Worm (Caenorhabditis elegans) whole organism, mixed stage, embryonic: ENCODE data around the gene srw-19.

Experiments used
- M03D4.4 ChIP-seq: sonication (generic microtip); optimal IDR thresholded peaks from 2 replicates; lab custom pipeline; 2017; ENCODE audit warnings: mild to moderate bottlenecking, missing genetic modification characterization, missing compliant biosample characterization
- bed-3 ChIP-seq: fragments of 200-800 bp; sonication (Bioruptor generic); optimal IDR thresholded peaks from 3 replicates; lab custom pipeline; 2018; ENCODE audit warnings: mild to moderate bottlenecking, missing genetic modification characterization, moderate library complexity, missing compliant biosample characterization
- blmp-1 ChIP-seq: fragments of 150-350 bp; optimal IDR thresholded peaks from 2 replicates; lab custom pipeline; 2014; ENCODE audit warnings: missing biosample characterization, missing genetic modification characterization
- ceh-43 ChIP-seq: fragments of 200-800 bp; sonication (Bioruptor generic); optimal IDR thresholded peaks from 2 replicates; lab custom pipeline; 2018; ENCODE audit warnings: mild to moderate bottlenecking, missing genetic modification characterization, moderate library complexity, missing compliant biosample characterization
- ceh-83 ChIP-seq: fragments of 200-800 bp; sonication (Bioruptor generic); optimal IDR thresholded peaks from 2 replicates; lab custom pipeline; 2018; ENCODE audit warnings: mild to moderate bottlenecking, missing genetic modification characterization, missing compliant biosample characterization
- ces-1 ChIP-seq: fragments of 150-350 bp; optimal IDR thresholded peaks from 2 replicates; lab custom pipeline; 2014; ENCODE audit warnings: missing biosample characterization, missing genetic modification reagents, missing genetic modification characterization
- cnd-1 ChIP-seq: fragments of 200-800 bp; sonication (Bioruptor generic); optimal IDR thresholded peaks from 2 replicates; lab custom pipeline; 2018; ENCODE audit warnings: mild to moderate bottlenecking, missing genetic modification characterization, missing compliant biosample characterization
- drap-1 ChIP-seq: fragments of 200-800 bp; sonication (Bioruptor generic); optimal IDR thresholded peaks from 3 replicates; lab custom pipeline; 2018; ENCODE audit warnings: mild to moderate bottlenecking, missing genetic modification characterization, missing compliant biosample characterization
- elt-1 ChIP-seq: sonication (generic microtip); optimal IDR thresholded peaks from 2 replicates; lab custom pipeline; 2017; ENCODE audit warnings: missing genetic modification characterization, mild to moderate bottlenecking, missing compliant biosample characterization, antibody characterized with exemption, moderate library complexity, borderline replicate concordance; ENCODE audit not compliant: insufficient read depth
- elt-3 ChIP-seq: fragments of 150-350 bp; optimal IDR thresholded peaks from 2 replicates; lab custom pipeline; 2014; ENCODE audit warnings: missing biosample characterization, missing genetic modification characterization
- flh-1 ChIP-seq: fragments of 200-800 bp; sonication (Bioruptor generic); optimal IDR thresholded peaks from 2 replicates; lab custom pipeline; 2018; ENCODE audit warnings: mild to moderate bottlenecking, missing genetic modification characterization, moderate library complexity, missing compliant biosample characterization
- ham-2 ChIP-seq: fragments of 200-800 bp; sonication (Bioruptor generic); optimal IDR thresholded peaks from 2 replicates; lab custom pipeline; 2018; ENCODE audit warnings: mild to moderate bottlenecking, missing genetic modification characterization, missing compliant biosample characterization
- hlh-1 ChIP-seq: fragments of 150-350 bp; optimal IDR thresholded peaks from 2 replicates; lab custom pipeline; 2014; ENCODE audit warnings: missing biosample characterization, missing genetic modification reagents, missing genetic modification characterization
- lin-13 ChIP-seq: fragments of 150-350 bp; optimal IDR thresholded peaks from 2 replicates; lab custom pipeline; 2014; ENCODE audit warnings: missing biosample characterization, missing genetic modification characterization
- lin-32 ChIP-seq: fragments of 200-800 bp; sonication (Bioruptor generic); optimal IDR thresholded peaks from 2 replicates; lab custom pipeline; 2018; ENCODE audit warnings: mild to moderate bottlenecking, missing genetic modification characterization, missing compliant biosample characterization
- lsy-2 ChIP-seq: fragments of 150-350 bp; optimal IDR thresholded peaks from 2 replicates; lab custom pipeline; 2014; ENCODE audit warnings: missing biosample characterization, missing genetic modification characterization
- mab-5 ChIP-seq: fragments of 150-350 bp; optimal IDR thresholded peaks from 2 replicates; lab custom pipeline; 2014; ENCODE audit warnings: missing biosample characterization, missing genetic modification characterization
- mls-2 ChIP-seq: sonication (generic microtip); optimal IDR thresholded peaks from 2 replicates; lab custom pipeline; 2016; ENCODE audit warnings: mild to moderate bottlenecking, missing genetic modification characterization, moderate library complexity, missing compliant biosample characterization
- nhr-12 ChIP-seq: fragments of 150-350 bp; optimal IDR thresholded peaks from 2 replicates; lab custom pipeline; 2014; ENCODE audit warnings: missing biosample characterization, missing genetic modification characterization
- nhr-2 ChIP-seq: fragments of 150-350 bp; optimal IDR thresholded peaks from 2 replicates; lab custom pipeline; 2014; ENCODE audit warnings: missing biosample characterization, missing genetic modification characterization
- nhr-237 ChIP-seq: fragments of 150-350 bp; optimal IDR thresholded peaks from 2 replicates; lab custom pipeline; 2014; ENCODE audit warnings: missing biosample characterization, missing genetic modification characterization
- nhr-28 ChIP-seq: fragments of 150-350 bp; optimal IDR thresholded peaks from 2 replicates; lab custom pipeline; 2014; ENCODE audit warnings: missing biosample characterization, missing genetic modification characterization
- nhr-76 ChIP-seq: sonication (generic microtip); optimal IDR thresholded peaks from 2 replicates; lab custom pipeline; 2017; ENCODE audit warnings: missing biosample characterization, missing genetic modification characterization
- pha-4 ChIP-seq: fragments of 150-350 bp; optimal IDR thresholded peaks from 2 replicates; lab custom pipeline; 2018; ENCODE audit warnings: missing biosample characterization, missing genetic modification reagents, missing genetic modification characterization
- sem-2 ChIP-seq: fragments of 200-800 bp; sonication (Bioruptor generic); optimal IDR thresholded peaks from 2 replicates; lab custom pipeline; 2018; ENCODE audit warnings: mild to moderate bottlenecking, missing genetic modification characterization, missing compliant biosample characterization
- sptf-1 ChIP-seq: sonication (generic microtip); optimal IDR thresholded peaks from 2 replicates; lab custom pipeline; 2017; ENCODE audit warnings: mild to moderate bottlenecking, missing genetic modification characterization, moderate library complexity, missing compliant biosample characterization
- tbx-8 ChIP-seq: fragments of 200-800 bp; sonication (Bioruptor generic); optimal IDR thresholded peaks from 2 replicates; lab custom pipeline; 2018; ENCODE audit warnings: mild to moderate bottlenecking, missing genetic modification characterization, moderate library complexity, missing compliant biosample characterization
- unc-120 ChIP-seq: sonication (generic microtip); optimal IDR thresholded peaks from 2 replicates; lab custom pipeline; 2017; ENCODE audit warnings: missing genetic modification characterization, missing compliant biosample characterization; ENCODE audit not compliant: poor library complexity, severe bottlenecking
- unc-39 ChIP-seq: fragments of 150-350 bp; optimal IDR thresholded peaks from 2 replicates; lab custom pipeline; 2014; ENCODE audit warnings: missing biosample characterization, missing genetic modification characterization
- unc-62 ChIP-seq: fragments of 150-350 bp; optimal IDR thresholded peaks from 2 replicates; lab custom pipeline; 2014; ENCODE audit warnings: missing biosample characterization, missing genetic modification reagents, missing genetic modification characterization
- zip-8 ChIP-seq: fragments of 150-350 bp; optimal IDR thresholded peaks from 2 replicates; lab custom pipeline; 2014; ENCODE audit warnings: missing biosample characterization, missing genetic modification characterization
- ztf-11 ChIP-seq: fragments of 150-350 bp; optimal IDR thresholded peaks from 2 replicates; lab custom pipeline; 2014; ENCODE audit warnings: missing biosample characterization, missing genetic modification characterization

The srw-19 gene

DNA sequence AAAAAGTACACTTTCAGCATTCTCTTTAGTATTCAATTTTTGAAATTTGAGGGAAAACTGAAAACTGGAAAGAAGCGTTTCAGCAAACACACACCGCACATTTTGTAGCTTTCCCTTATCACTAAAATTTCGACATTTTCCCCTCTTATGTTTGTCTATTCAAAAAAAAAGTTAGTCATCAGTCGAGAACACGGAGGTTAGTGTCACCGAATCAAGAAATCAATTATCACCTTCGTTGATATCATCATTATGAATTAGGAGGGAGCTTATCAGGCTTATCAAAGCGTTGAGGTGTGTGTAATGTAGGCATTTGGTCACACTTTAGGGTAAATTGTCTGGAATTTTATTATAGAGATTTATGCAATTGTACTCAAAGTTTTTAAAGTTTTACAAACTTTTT lies 17.4 kb upstream of the srw-19 start, which contains the start of gene cpr-3:
TSS of gene cpr-3 (minus strand) at position 104 of the 400 bp plus-strand sequence.
- TF ChIP-seq ceh-83 (GFP tag; lab: Kevin White, UChicago) (no peak), mab-5 (tag; lab: Kevin White, UChicago) (no peak), ceh-43 (no peak), pha-4 (no peak), nhr-28 (tag; lab: Kevin White, UChicago) (no peak), unc-39 (tag; lab: Kevin White, UChicago) (no peak), drap-1 (GFP tag; lab: Kevin White, UChicago) (no peak), nhr-237 (no peak), hlh-1 (tag; lab: Kevin White, UChicago) (no peak), nhr-2 (tag; lab: Kevin White, UChicago) (no peak), zip-8 (tag; lab: Kevin White, UChicago) (no peak), lin-13 (tag; lab: Kevin White, UChicago) (no peak)

DNA sequence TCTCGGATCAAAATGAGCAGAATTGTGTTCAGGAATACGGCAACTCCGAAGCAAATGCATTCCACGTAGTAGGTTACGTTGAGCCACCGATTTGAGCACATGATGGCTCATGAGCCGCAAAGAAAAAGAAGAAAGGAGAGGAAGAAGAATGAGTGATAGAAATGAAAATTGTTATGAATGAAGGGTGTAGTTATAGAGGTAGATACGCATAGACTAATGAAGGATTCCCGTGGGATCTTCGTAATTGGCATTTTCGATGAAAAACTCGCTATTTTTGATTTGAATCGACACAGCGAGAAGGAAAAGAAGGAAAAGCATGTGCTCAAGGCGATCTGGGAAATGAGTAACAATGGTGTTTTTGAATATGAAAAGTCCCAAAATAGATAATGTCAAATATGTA lies 12.7 kb upstream of the srw-19 start, which contains the start of gene str-96:
TSS of gene str-96 (minus strand) at position 101 of the 400 bp plus-strand sequence.
- TF ChIP-seq pha-4 (no peak), lin-32 (GFP tag; lab: Kevin White, UChicago) (no peak), cnd-1 (no peak), hlh-1 (tag; lab: Kevin White, UChicago) (no peak), elt-3 (tag; lab: Kevin White, UChicago) (no peak), blmp-1 (tag; lab: Kevin White, UChicago) (no peak), flh-1 (GFP tag; lab: Kevin White, UChicago) (no peak), ham-2 (GFP tag; lab: Kevin White, UChicago) (no peak), ceh-83 (GFP tag; lab: Kevin White, UChicago) (no peak), sem-2 (GFP tag; lab: Kevin White, UChicago) (no peak), ztf-11 (tag; lab: Kevin White, UChicago) (no peak), zip-8 (tag; lab: Kevin White, UChicago) (no peak), M03D4.4 (tag; lab: Kevin White, UChicago) (no peak), mab-5 (tag; lab: Kevin White, UChicago) (no peak), nhr-28 (tag; lab: Kevin White, UChicago) (no peak), ces-1 (GFP tag; lab: Kevin White, UChicago) (no peak), sptf-1 (tag; lab: Kevin White, UChicago) (no peak), unc-62 (GFP tag; lab: Kevin White, UChicago) (no peak), lsy-2 (no peak)

DNA sequence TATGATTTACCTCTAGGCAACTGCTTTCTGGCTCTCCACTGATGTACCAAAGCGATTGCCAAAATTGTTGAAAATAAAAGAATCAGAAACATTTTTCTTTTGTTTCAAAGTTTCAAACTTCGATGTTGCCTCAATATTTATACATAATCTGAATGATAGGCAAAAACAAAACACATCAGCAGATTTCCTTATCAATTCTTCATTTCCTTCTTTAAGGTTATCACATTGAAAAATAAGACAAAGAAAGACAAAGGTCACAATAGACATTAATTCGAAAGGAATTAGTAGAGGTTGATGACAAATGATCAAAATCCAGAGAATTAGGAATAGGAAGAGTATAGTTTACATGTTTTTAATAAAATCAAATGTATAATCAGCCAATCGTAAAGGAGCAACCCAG lies 9.8 kb upstream of the srw-19 start, which contains the start of gene cyp-34A2:
TSS of gene cyp-34A2 (minus strand) at position 101 of the 400 bp plus-strand sequence.
- no peak for TF ChIP-seq nhr-2 (tag; lab: Kevin White, UChicago)
- no peak for TF ChIP-seq nhr-12 (tag; lab: Kevin White, UChicago)
- TF ChIP-seq unc-39 (tag; lab: Kevin White, UChicago): no peak
- TF ChIP-seq, all 35 proteins: peak for 0

DNA sequence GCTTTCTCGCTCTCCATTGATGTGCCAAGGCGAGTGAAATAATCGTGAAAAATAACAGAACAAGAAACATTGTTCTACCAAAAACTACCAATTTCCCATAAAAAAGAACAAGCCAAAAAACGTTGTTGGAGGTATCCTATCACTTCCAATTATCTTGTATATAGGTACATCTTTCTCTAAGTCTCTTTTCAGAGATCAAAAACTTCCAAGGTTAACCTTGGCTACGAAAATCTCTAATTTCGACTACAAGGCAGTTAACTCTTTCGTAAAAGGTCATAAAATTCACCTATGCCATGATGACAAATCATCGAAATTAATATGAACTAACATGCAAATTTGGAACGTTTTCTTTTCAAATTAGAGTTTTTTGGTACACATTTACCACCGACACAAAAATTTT lies 6.7 kb upstream of the srw-19 start, which contains the start of gene cyp-34A1:
TSS of gene cyp-34A1 (minus strand) at position 101 of the 400 bp plus-strand sequence.
- TF ChIP-seq ham-2 (GFP tag; lab: Kevin White, UChicago): no peak
- TF ChIP-seq lin-13 (tag; lab: Kevin White, UChicago): no peak
- TF ChIP-seq nhr-76: no peak
- no peak for TF ChIP-seq ceh-43
- TF ChIP-seq mls-2: no peak
- no peak for TF ChIP-seq bed-3
- TF ChIP-seq ceh-83 (GFP tag; lab: Kevin White, UChicago): no peak
- TF ChIP-seq unc-120 (tag; lab: Kevin White, UChicago): no peak
- TF ChIP-seq M03D4.4 (tag; lab: Kevin White, UChicago): no peak
- no peak for TF ChIP-seq nhr-12 (tag; lab: Kevin White, UChicago)
- no peak for TF ChIP-seq zip-8 (tag; lab: Kevin White, UChicago)
- no peak for TF ChIP-seq elt-3 (tag; lab: Kevin White, UChicago)
- no peak for TF ChIP-seq nhr-28 (tag; lab: Kevin White, UChicago)

DNA sequence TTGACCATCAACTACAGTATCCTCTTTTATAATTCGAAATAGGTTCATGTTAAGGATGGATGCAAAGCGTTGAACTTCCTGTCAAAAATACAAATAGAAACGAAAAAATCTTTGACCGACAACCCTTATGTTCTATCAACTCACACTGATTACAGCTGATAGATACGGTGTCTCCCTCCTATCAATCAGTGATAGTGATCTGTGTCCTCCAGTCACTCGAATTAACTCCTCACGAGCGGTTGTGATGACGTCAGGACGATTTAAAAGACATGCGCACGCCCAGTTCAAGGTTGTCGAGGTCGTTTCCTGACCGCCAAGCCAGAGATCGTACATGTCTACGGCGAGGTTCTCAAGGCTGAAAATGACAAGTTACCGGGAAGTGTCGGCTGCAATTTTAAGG lies 4.8 kb upstream of the srw-19 start:
- TF ChIP-seq ces-1 (GFP tag; lab: Kevin White, UChicago) (no peak), elt-1 (tag; lab: Kevin White, UChicago) (no peak), lsy-2 (no peak), blmp-1 (tag; lab: Kevin White, UChicago) (no peak), M03D4.4 (tag; lab: Kevin White, UChicago) (no peak), ceh-43 (no peak), ham-2 (GFP tag; lab: Kevin White, UChicago) (no peak), mab-5 (tag; lab: Kevin White, UChicago) (no peak), nhr-12 (tag; lab: Kevin White, UChicago) (no peak), unc-120 (tag; lab: Kevin White, UChicago) (no peak), lin-32 (GFP tag; lab: Kevin White, UChicago) (no peak), zip-8 (tag; lab: Kevin White, UChicago) (no peak), bed-3 (no peak), ceh-83 (GFP tag; lab: Kevin White, UChicago) (no peak), sptf-1 (tag; lab: Kevin White, UChicago) (no peak), tbx-8 (GFP tag; lab: Kevin White, UChicago) (no peak), pha-4 (no peak), nhr-28 (tag; lab: Kevin White, UChicago) (no peak), nhr-2 (tag; lab: Kevin White, UChicago) (no peak)
